Fruit fly (Drosophila melanogaster) whole organism, embryonic: ENCODE measurements around the gene CG18095.
A peak's percentile ranks its signal among the peaks of the same experiment; 100 is the strongest.

Experiments
- Aef1 ChIP-seq: fragments of 200-800 bp; sonication (Bioruptor generic); IDR thresholded peaks from 3 replicates; pipeline ENCODE4 v1.3.6; 2022; ENCODE audit warnings: missing biosample characterization, missing genetic modification characterization
- Antp ChIP-seq: fragments of 200-800 bp; sonication (Bioruptor generic); optimal IDR thresholded peaks from 3 replicates; lab custom pipeline; 2016; ENCODE audit warnings: missing biosample characterization, missing genetic modification characterization
- Blimp-1 ChIP-seq: fragments of 200-800 bp; sonication (Bioruptor generic); optimal IDR thresholded peaks from 3 replicates; lab custom pipeline; 2018; ENCODE audit warnings: missing biosample characterization, missing genetic modification characterization, mild to moderate bottlenecking, moderate library complexity, missing genetic modification reagents
- CG12659 ChIP-seq: fragments of 200-800 bp; sonication (Bioruptor generic); optimal IDR thresholded peaks from 3 replicates; lab custom pipeline; 2017; ENCODE audit warnings: mild to moderate bottlenecking, missing biosample characterization, missing genetic modification reagents, missing genetic modification characterization
- CG12942 ChIP-seq: fragments of 200-800 bp; sonication (Bioruptor generic); optimal IDR thresholded peaks from 3 replicates; lab custom pipeline; 2016; ENCODE audit warnings: missing biosample characterization, missing genetic modification characterization
- CG13123 ChIP-seq: fragments of 200-800 bp; sonication (Bioruptor generic); optimal IDR thresholded peaks from 2 replicates; lab custom pipeline; 2016; ENCODE audit warnings: missing biosample characterization, missing genetic modification characterization
- CG15269 ChIP-seq: fragments of 200-800 bp; sonication (Bioruptor generic); optimal IDR thresholded peaks from 2 replicates; lab custom pipeline; 2018; ENCODE audit warnings: missing biosample characterization, mild to moderate bottlenecking, missing genetic modification characterization, moderate library complexity
- CG16863 ChIP-seq: fragments of 200-800 bp; sonication (Bioruptor generic); optimal IDR thresholded peaks from 3 replicates; lab custom pipeline; 2016; ENCODE audit warnings: missing biosample characterization, missing genetic modification characterization
- CG17186 ChIP-seq: fragments of 200-800 bp; sonication (Bioruptor generic); optimal IDR thresholded peaks from 3 replicates; lab custom pipeline; 2017; ENCODE audit warnings: missing biosample characterization, missing genetic modification reagents, missing genetic modification characterization
- CG17328 ChIP-seq: fragments of 200-800 bp; sonication (Bioruptor generic); IDR thresholded peaks from 2 replicates; pipeline ENCODE4 v1.3.6; 2022; ENCODE audit warnings: missing biosample characterization, missing genetic modification characterization
- CG17359 ChIP-seq: fragments of 200-800 bp; sonication (Bioruptor generic); optimal IDR thresholded peaks from 3 replicates; lab custom pipeline; 2018; ENCODE audit warnings: missing biosample characterization, mild to moderate bottlenecking, missing genetic modification characterization, moderate library complexity
- CG2129 ChIP-seq: fragments of 200-800 bp; sonication (Bioruptor generic); IDR thresholded peaks from 2 replicates; pipeline ENCODE4 v1.3.6; 2022; ENCODE audit warnings: missing biosample characterization, missing genetic modification characterization; ENCODE audit not compliant: partially characterized antibody
- CG3065 ChIP-seq: fragments of 200-800 bp; sonication (Bioruptor generic); optimal IDR thresholded peaks from 2 replicates; lab custom pipeline; 2016; ENCODE audit warnings: missing biosample characterization, missing genetic modification characterization
- CG32772 ChIP-seq: fragments of 200-800 bp; sonication (Bioruptor generic); IDR thresholded peaks from 2 replicates; pipeline ENCODE4 v1.3.6; 2022; ENCODE audit warnings: missing biosample characterization, missing genetic modification characterization
- CG3281 ChIP-seq: fragments of 200-800 bp; sonication (Bioruptor generic); optimal IDR thresholded peaks from 3 replicates; lab custom pipeline; 2017; ENCODE audit warnings: missing biosample characterization, mild to moderate bottlenecking, missing genetic modification characterization
- CG6175 ChIP-seq: fragments of 200-800 bp; sonication (Bioruptor generic); IDR thresholded peaks from 3 replicates; pipeline ENCODE4 v1.3.6; 2022; ENCODE audit warnings: missing biosample characterization, missing genetic modification characterization
- CG7271 ChIP-seq: fragments of 200-800 bp; sonication (Bioruptor generic); optimal IDR thresholded peaks from 2 replicates; lab custom pipeline; 2018; ENCODE audit warnings: missing biosample characterization, mild to moderate bottlenecking, missing genetic modification characterization, moderate library complexity
- CG7556 ChIP-seq: fragments of 200-800 bp; sonication (Bioruptor generic); optimal IDR thresholded peaks from 2 replicates; lab custom pipeline; 2017; ENCODE audit warnings: missing biosample characterization, mild to moderate bottlenecking, missing genetic modification characterization
- CG7987 ChIP-seq: fragments of 200-800 bp; sonication (Bioruptor generic); optimal IDR thresholded peaks from 2 replicates; lab custom pipeline; 2018; ENCODE audit warnings: missing biosample characterization, mild to moderate bottlenecking, missing genetic modification characterization, moderate library complexity
- CG8924 ChIP-seq: fragments of 200-800 bp; optimal IDR thresholded peaks from 3 replicates; lab custom pipeline; 2019; ENCODE audit warnings: missing biosample characterization, mild to moderate bottlenecking, missing genetic modification characterization, moderate library complexity
- Gug ChIP-seq: fragments of 200-800 bp; sonication (Bioruptor generic); IDR thresholded peaks from 4 replicates; pipeline ENCODE4 v1.3.6; 2022; ENCODE audit warnings: missing biosample characterization, missing genetic modification characterization
- Jarid2 ChIP-seq: fragments of 200-800 bp; sonication (Bioruptor generic); optimal IDR thresholded peaks from 3 replicates; lab custom pipeline; 2017; ENCODE audit warnings: mild to moderate bottlenecking, missing biosample characterization, missing genetic modification reagents, missing genetic modification characterization
- Kr ChIP-seq: fragments of 200-800 bp; sonication (Bioruptor generic); optimal IDR thresholded peaks from 2 replicates; lab custom pipeline; 2017; ENCODE audit warnings: missing biosample characterization, mild to moderate bottlenecking, missing genetic modification characterization
- Lpt ChIP-seq: fragments of >200 bp; optimal IDR thresholded peaks from 2 replicates; lab custom pipeline; 2018; ENCODE audit warnings: missing biosample characterization, missing genetic modification characterization
- Max ChIP-seq: fragments of 200-800 bp; sonication (Bioruptor generic); optimal IDR thresholded peaks from 2 replicates; lab custom pipeline; 2016; ENCODE audit warnings: missing biosample characterization, mild to moderate bottlenecking, missing genetic modification characterization
- Ptx1 ChIP-seq: fragments of 200-800 bp; sonication (Bioruptor generic); IDR thresholded peaks from 2 replicates; pipeline ENCODE4 v1.3.6; 2022; ENCODE audit warnings: missing biosample characterization, missing genetic modification characterization
- Six4 ChIP-seq: fragments of 200-800 bp; sonication (Bioruptor generic); optimal IDR thresholded peaks from 2 replicates; lab custom pipeline; 2016; ENCODE audit warnings: missing biosample characterization, missing genetic modification characterization
- Sry-β ChIP-seq: fragments of 200-800 bp; sonication (Bioruptor generic); optimal IDR thresholded peaks from 2 replicates; lab custom pipeline; 2018; ENCODE audit warnings: missing biosample characterization, mild to moderate bottlenecking, missing genetic modification characterization, moderate library complexity
- Stat92E ChIP-seq, 3 experiments: fragments of >200 bp in 2 of 3; fragments of 200-800 bp in 1 of 3; sonication (Bioruptor generic) in 1 of 3; optimal IDR thresholded peaks; 2 replicates each; lab custom pipeline; 2017 to 2019; ENCODE audit warnings: missing biosample characterization in 3 of 3, missing genetic modification characterization in 3 of 3, mild to moderate bottlenecking in 1 of 3, moderate library complexity in 1 of 3
- ac ChIP-seq: fragments of 200-800 bp; sonication (Bioruptor generic); optimal IDR thresholded peaks from 3 replicates; lab custom pipeline; 2017; ENCODE audit warnings: missing biosample characterization, mild to moderate bottlenecking, missing genetic modification characterization
- ato ChIP-seq: fragments of 200-800 bp; sonication (Bioruptor generic); IDR thresholded peaks from 2 replicates; pipeline ENCODE4 v1.3.6; 2022; ENCODE audit warnings: missing biosample characterization, missing genetic modification characterization; ENCODE audit not compliant: partially characterized antibody
- br ChIP-seq: fragments of >200 bp; optimal IDR thresholded peaks from 2 replicates; lab custom pipeline; 2017
- chm ChIP-seq: fragments of 200-800 bp; sonication (Bioruptor generic); IDR thresholded peaks from 2 replicates; pipeline ENCODE4 v1.3.6; 2022; ENCODE audit warnings: missing biosample characterization, missing genetic modification characterization
- da ChIP-seq: fragments of 200-800 bp; sonication (Bioruptor generic); optimal IDR thresholded peaks from 2 replicates; lab custom pipeline; 2016; ENCODE audit warnings: missing biosample characterization, missing genetic modification characterization
- dysf ChIP-seq: fragments of 200-800 bp; sonication (Bioruptor generic); IDR thresholded peaks from 3 replicates; pipeline ENCODE4 v1.3.6; 2022; ENCODE audit warnings: missing biosample characterization, missing genetic modification characterization
- gem ChIP-seq: fragments of 200-800 bp; sonication (Bioruptor generic); optimal IDR thresholded peaks from 2 replicates; lab custom pipeline; 2019; ENCODE audit warnings: missing biosample characterization, mild to moderate bottlenecking, missing genetic modification characterization, moderate library complexity
- kni ChIP-seq: fragments of 200-800 bp; sonication (Bioruptor generic); optimal IDR thresholded peaks from 3 replicates; lab custom pipeline; 2017; ENCODE audit warnings: mild to moderate bottlenecking, missing biosample characterization, missing genetic modification reagents, missing genetic modification characterization
- lbe ChIP-seq: fragments of 200-800 bp; sonication (Bioruptor generic); optimal IDR thresholded peaks from 2 replicates; lab custom pipeline; 2016; ENCODE audit warnings: missing biosample characterization, mild to moderate bottlenecking, missing genetic modification characterization
- lilli ChIP-seq: fragments of 200-800 bp; sonication (Bioruptor generic); optimal IDR thresholded peaks from 3 replicates; lab custom pipeline; 2016; ENCODE audit warnings: missing biosample characterization, missing genetic modification characterization
- lmd ChIP-seq: fragments of 200-800 bp; sonication (Bioruptor generic); IDR thresholded peaks from 2 replicates; pipeline ENCODE4 v1.3.6; 2022; ENCODE audit warnings: missing biosample characterization, missing genetic modification characterization
- lola ChIP-seq, 3 experiments: fragments of >200 bp in 2 of 3; fragments of 200-800 bp in 1 of 3; sonication (Bioruptor generic) in 1 of 3; optimal IDR thresholded peaks; 2 replicates each; lab custom pipeline; 2017 to 2019; ENCODE audit warnings: missing biosample characterization in 3 of 3, missing genetic modification characterization in 3 of 3, mild to moderate bottlenecking in 1 of 3, moderate library complexity in 1 of 3
- p53 ChIP-seq: fragments of 200-800 bp; sonication (Bioruptor generic); optimal IDR thresholded peaks from 2 replicates; lab custom pipeline; 2016; ENCODE audit warnings: missing biosample characterization, missing genetic modification characterization
- pfk ChIP-seq: fragments of 200-800 bp; sonication (Bioruptor generic); optimal IDR thresholded peaks from 2 replicates; lab custom pipeline; 2018; ENCODE audit warnings: missing biosample characterization, mild to moderate bottlenecking, missing genetic modification characterization, moderate library complexity
- pnt ChIP-seq: fragments of 200-800 bp; sonication (Bioruptor generic); optimal IDR thresholded peaks from 3 replicates; lab custom pipeline; 2016; ENCODE audit warnings: missing biosample characterization, missing genetic modification characterization
- prd ChIP-seq, 3 experiments: fragments of >200 bp in 2 of 3; fragments of 200-800 bp in 1 of 3; sonication (Bioruptor generic) in 1 of 3; optimal IDR thresholded peaks in 2 of 3; IDR thresholded peaks in 1 of 3; 2 replicates in 2 of 3; 3 replicates in 1 of 3; pipeline versions ENCODE4 v1.3.6 to Lab custom; 2017 to 2022; ENCODE audit warnings: missing biosample characterization in 1 of 3, missing genetic modification characterization in 1 of 3
- slbo ChIP-seq: fragments of 200-800 bp; sonication (Bioruptor generic); IDR thresholded peaks from 2 replicates; pipeline ENCODE4 v1.3.6; 2022; ENCODE audit warnings: missing biosample characterization, missing genetic modification characterization
- slp2 ChIP-seq: fragments of 200-800 bp; sonication (Bioruptor generic); optimal IDR thresholded peaks from 2 replicates; lab custom pipeline; 2016; ENCODE audit warnings: missing biosample characterization, missing genetic modification characterization
- tna ChIP-seq: fragments of 200-800 bp; sonication (Bioruptor generic); IDR thresholded peaks from 2 replicates; pipeline ENCODE4 v1.3.6; 2022; ENCODE audit warnings: missing biosample characterization, missing genetic modification characterization; ENCODE audit not compliant: partially characterized antibody
- wdn ChIP-seq: fragments of 200-800 bp; sonication (Bioruptor generic); IDR thresholded peaks from 2 replicates; pipeline ENCODE4 v1.3.6; 2022; ENCODE audit warnings: missing biosample characterization, missing genetic modification characterization

The CG18095 gene

DNA sequence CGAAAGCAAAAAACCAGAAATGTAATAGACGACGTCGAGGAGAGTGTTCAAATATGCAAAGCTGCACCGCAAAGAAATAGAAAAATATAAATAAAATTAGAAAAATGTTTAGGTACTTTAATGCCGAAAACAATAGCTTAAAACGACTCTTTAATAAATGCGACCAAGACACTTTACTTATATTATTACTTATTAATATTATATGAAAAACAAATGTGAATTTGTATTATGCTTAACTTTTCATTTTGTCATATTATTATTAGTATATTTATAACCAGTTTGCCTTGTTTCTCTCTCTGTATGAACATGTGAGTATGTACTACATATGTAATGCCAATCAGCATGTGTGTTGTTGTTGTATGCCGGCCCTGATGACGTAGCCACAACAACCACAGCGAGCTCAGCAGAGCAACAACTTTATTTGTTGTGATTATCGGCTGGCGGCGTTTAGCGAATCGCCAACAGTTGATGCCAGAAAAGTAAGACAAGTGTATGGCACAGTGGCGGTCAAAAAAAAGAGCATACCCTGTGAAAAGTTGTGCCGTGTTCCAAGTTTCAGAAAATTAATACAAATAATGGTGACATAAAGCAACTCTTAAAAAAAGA, 9.1 kb downstream of the CG18095 start (continued):
- TF ChIP-seq tna (GFP tag; lab: Robert Waterston, UW) (no peak), lmd (peak; percentile 95), CG7987 (GFP tag; lab: Kevin White, UChicago) (peak; percentile 60), CG7556 (GFP tag; lab: Kevin White, UChicago) (peak; percentile 98), chm (GFP tag; lab: Robert Waterston, UW) (peak; percentile 76), CG17186 (GFP tag; lab: Kevin White, UChicago) (peak; percentile 43), br (lab: Kevin White, UChicago) (no peak), dysf (GFP tag; lab: Robert Waterston, UW) (peak; percentile 97), CG17359 (peak; percentile 96), Antp (GFP tag; lab: Kevin White, UChicago) (peak; percentile 62), CG8924 (tag; lab: Kevin White, UChicago) (peak; percentile 98), CG12942 (GFP tag; lab: Kevin White, UChicago) (peak; percentile 83), lbe (GFP tag; lab: Kevin White, UChicago) (no peak), gem (peak; percentile 99), ato (GFP tag; lab: Robert Waterston, UW) (no peak), CG6175 (GFP tag; lab: Robert Waterston, UW) (peak; percentile 36; the same call in 2 of the 3 replicates), Lpt (GFP tag; lab: Kevin White, UChicago) (no peak), pfk (GFP tag; lab: Kevin White, UChicago) (no peak), CG3065 (peak; percentile 55), kni (GFP tag; lab: Kevin White, UChicago) (no peak), CG12659 (GFP tag; lab: Kevin White, UChicago) (peak; percentile 97), Kr (no peak), CG15269 (tag; lab: Kevin White, UChicago) (peak; percentile 96), CG32772 (GFP tag; lab: Robert Waterston, UW) (peak; percentile 90), Blimp-1 (GFP tag; lab: Kevin White, UChicago) (peak; percentile 93), da (no peak), Six4 (GFP tag; lab: Kevin White, UChicago) (peak; percentile 72), ac (GFP tag; lab: Kevin White, UChicago) (peak; percentile 56), Stat92E (GFP tag; optimal IDR thresholded peaks at IDR 0.05; lab: Kevin White, UChicago) (peak in 1 of 3 experiments; percentile 50), Ptx1 (peak; percentile 94), CG16863 (GFP tag; lab: Kevin White, UChicago) (peak; percentile 0), CG2129 (no peak), Jarid2 (GFP tag; lab: Kevin White, UChicago) (peak; percentile 79), lilli (peak; percentile 61), CG13123 (peak; percentile 67), slbo (peak; percentile 92), prd (optimal IDR thresholded peaks at IDR 0.05; lab: Kevin White, UChicago) (no peak), prd (GFP tag; IDR thresholded peaks at IDR 0.05; lab: Robert Waterston, UW) (peak; percentile 90), wdn (GFP tag; lab: Robert Waterston, UW) (peak; percentile 85), Aef1 (GFP tag; lab: Robert Waterston, UW) (peak; percentile 84), slp2 (GFP tag; lab: Kevin White, UChicago) (peak; percentile 8), lola (GFP tag; optimal IDR thresholded peaks at IDR 0.05; lab: Kevin White, UChicago) (peak in 1 of 3 experiments; percentile 96), pnt (GFP tag; lab: Kevin White, UChicago) (peak; percentile 13), p53 (GFP tag; lab: Kevin White, UChicago) (peak; percentile 23), CG7271 (peak; percentile 72), CG17328 (GFP tag; lab: Robert Waterston, UW) (peak; percentile 89), Max (peak; percentile 61), CG3281 (peak; percentile 96), Gug (peak; percentile 82), Sry-β (GFP tag; lab: Kevin White, UChicago) (peak; percentile 19)
